Worm (Caenorhabditis elegans) whole organism, L4/young adult: Measurements from ENCODE around the gene F45D3.1.

Source experiments
- dao-5 ChIP-seq: sonication (generic microtip); optimal IDR thresholded peaks from 2 replicates; lab custom pipeline; 2016; ENCODE audit warnings: missing genotype, missing genetic modification characterization, moderate library complexity, missing compliant biosample characterization
- him-1 ChIP-seq: sonication (generic microtip); optimal IDR thresholded peaks from 2 replicates; lab custom pipeline; 2016; ENCODE audit warnings: missing genotype, missing genetic modification reagents, missing genetic modification characterization, missing compliant biosample characterization

DNA sequence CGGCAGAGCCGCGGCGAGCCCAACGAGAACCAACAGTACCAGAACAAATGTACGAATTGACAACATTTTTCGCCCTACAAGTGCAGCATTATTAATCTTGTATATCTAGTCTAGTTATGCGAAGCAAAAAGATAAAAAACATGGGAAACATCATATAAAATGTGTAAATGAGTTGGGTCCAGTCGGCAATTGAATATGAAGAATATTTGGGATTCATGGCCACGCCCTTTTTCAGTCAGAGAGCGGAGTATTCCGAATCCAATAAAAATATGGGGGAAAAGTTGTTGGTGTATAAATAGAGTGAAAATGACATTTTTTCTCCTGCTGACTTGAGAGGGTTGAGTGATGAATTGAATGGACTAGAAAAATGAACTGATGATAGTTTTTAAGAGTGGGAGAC is 20.7 kb upstream of the F45D3.1 start, which contains the start of gene nlp-46:
- no peak for TF ChIP-seq dao-5
- TF ChIP-seq him-1 (tag; lab: Kevin White, UChicago): no peak
